Worm (Caenorhabditis elegans) whole organism, L4 larva: ENCODE results near the gene taf-11.3.

Source experiments
- D1046.2 ChIP-seq: fragments of 200-800 bp; sonication (Bioruptor generic); IDR thresholded peaks from 2 replicates; pipeline ENCODE4 v1.3.6; 2022; ENCODE audit warnings: missing genetic modification characterization, missing compliant biosample characterization
- F37D6.2 ChIP-seq: sonication (generic microtip); optimal IDR thresholded peaks from 2 replicates; lab custom pipeline; 2016; ENCODE audit warnings: mild to moderate bottlenecking, missing genetic modification characterization, missing compliant biosample characterization
- T26A8.4 ChIP-seq: fragments of 200-800 bp; sonication (Bioruptor generic); IDR thresholded peaks from 2 replicates; pipeline ENCODE4 v1.3.6; 2022; ENCODE audit warnings: missing genetic modification characterization, missing compliant biosample characterization
- Y48G9A.11 ChIP-seq: fragments of 200-800 bp; sonication (Bioruptor generic); IDR thresholded peaks from 2 replicates; pipeline ENCODE4 v1.3.6; 2022; ENCODE audit warnings: missing genetic modification reagents, missing genetic modification characterization, missing compliant biosample characterization
- aha-1 ChIP-seq: fragments of 150-350 bp; peaks from one replicate; lab custom pipeline; 2014; ENCODE audit warnings: missing biosample characterization, missing genetic modification characterization
- ceh-28 ChIP-seq: fragments of 150-350 bp; optimal IDR thresholded peaks from 2 replicates; lab custom pipeline; 2014; ENCODE audit warnings: missing biosample characterization, missing genetic modification reagents, missing genetic modification characterization
- ceh-44 ChIP-seq: fragments of 200-800 bp; sonication (Bioruptor generic); IDR thresholded peaks from 2 replicates; pipeline ENCODE4 v1.3.6; 2022; ENCODE audit warnings: missing genetic modification reagents, missing genetic modification characterization, missing compliant biosample characterization
- dmd-6 ChIP-seq: fragments of 200-800 bp; sonication (Bioruptor generic); IDR thresholded peaks from 2 replicates; pipeline ENCODE4 v1.3.6; 2022; ENCODE audit warnings: missing genetic modification reagents, missing genetic modification characterization, missing compliant biosample characterization
- dpl-1 ChIP-seq: fragments of 150-350 bp; optimal IDR thresholded peaks from 2 replicates; lab custom pipeline; 2014; ENCODE audit warnings: missing biosample characterization, missing genetic modification reagents, missing genetic modification characterization
- duxl-1 ChIP-seq: sonication (generic microtip); optimal IDR thresholded peaks from 2 replicates; lab custom pipeline; 2016; ENCODE audit warnings: mild to moderate bottlenecking, missing genetic modification characterization, moderate library complexity, missing compliant biosample characterization; ENCODE audit not compliant: poor library complexity
- hif-1 ChIP-seq, 2 experiments: sonication (generic microtip); optimal IDR thresholded peaks; 2 replicates each; lab custom pipeline; 2016 to 2017; ENCODE audit warnings: missing compliant biosample characterization in 2 of 2, missing genetic modification characterization in 2 of 2, missing genetic modification reagents in 2 of 2, missing genotype in 2 of 2, mild to moderate bottlenecking in 1 of 2
- hlh-11 ChIP-seq: fragments of 200-800 bp; sonication (Bioruptor generic); optimal IDR thresholded peaks from 2 replicates; lab custom pipeline; 2018; ENCODE audit warnings: mild to moderate bottlenecking, missing genetic modification characterization, missing compliant biosample characterization
- jun-1 ChIP-seq: fragments of 150-350 bp; optimal IDR thresholded peaks from 2 replicates; lab custom pipeline; 2014; ENCODE audit warnings: missing biosample characterization, missing genetic modification reagents, missing genetic modification characterization
- lir-3 ChIP-seq: sonication (generic microtip); optimal IDR thresholded peaks from 2 replicates; lab custom pipeline; 2016; ENCODE audit warnings: mild to moderate bottlenecking, missing genetic modification characterization, missing compliant biosample characterization
- mep-1 ChIP-seq: fragments of 150-350 bp; sonication (generic microtip); optimal IDR thresholded peaks from 3 replicates; lab custom pipeline; 2014; ENCODE audit warnings: missing biosample characterization, missing genetic modification characterization
- mes-2 ChIP-seq: sonication (generic microtip); optimal IDR thresholded peaks from 2 replicates; lab custom pipeline; 2016; ENCODE audit warnings: missing genotype, mild to moderate bottlenecking, missing genetic modification characterization, missing compliant biosample characterization; ENCODE audit not compliant: poor library complexity, severe bottlenecking
- mxl-3 ChIP-seq: fragments of 200-800 bp; sonication (Bioruptor generic); optimal IDR thresholded peaks from 2 replicates; lab custom pipeline; 2018; ENCODE audit warnings: mild to moderate bottlenecking, missing genetic modification characterization, missing compliant biosample characterization
- nhr-28 ChIP-seq: fragments of 150-350 bp; optimal IDR thresholded peaks from 2 replicates; lab custom pipeline; 2014; ENCODE audit warnings: missing biosample characterization, missing genetic modification characterization
- nhr-42 ChIP-seq: fragments of 200-800 bp; sonication (Bioruptor generic); IDR thresholded peaks from 2 replicates; pipeline ENCODE4 v1.3.6; 2022; ENCODE audit warnings: missing genetic modification characterization, missing compliant biosample characterization
- nhr-77 ChIP-seq: fragments of 150-350 bp; optimal IDR thresholded peaks from 2 replicates; lab custom pipeline; 2014; ENCODE audit warnings: missing biosample characterization, missing genetic modification characterization
- php-3 ChIP-seq: fragments of 200-800 bp; sonication (Bioruptor generic); IDR thresholded peaks from 2 replicates; pipeline ENCODE4 v1.3.6; 2022; ENCODE audit warnings: missing genetic modification reagents, missing genetic modification characterization, missing compliant biosample characterization
- snpc-1.2 ChIP-seq: fragments of 200-800 bp; sonication (Bioruptor generic); IDR thresholded peaks from 2 replicates; pipeline ENCODE4 v1.3.6; 2022; ENCODE audit warnings: missing genetic modification reagents, missing genetic modification characterization, missing compliant biosample characterization
- tra-1 ChIP-seq: fragments of 200-800 bp; sonication (Bioruptor generic); IDR thresholded peaks from 2 replicates; pipeline ENCODE4 v1.3.6; 2022; ENCODE audit warnings: missing genetic modification reagents, missing genetic modification characterization, missing compliant biosample characterization
- unc-130 ChIP-seq: sonication (generic microtip); optimal IDR thresholded peaks from 2 replicates; lab custom pipeline; 2016; ENCODE audit warnings: missing genetic modification reagents, missing genetic modification characterization, missing compliant biosample characterization
- vab-7 ChIP-seq: fragments of 200-800 bp; sonication (Bioruptor generic); IDR thresholded peaks from 2 replicates; pipeline ENCODE4 v1.3.6; 2022; ENCODE audit warnings: missing genetic modification reagents, missing genetic modification characterization, missing compliant biosample characterization

Gene taf-11.3

DNA sequence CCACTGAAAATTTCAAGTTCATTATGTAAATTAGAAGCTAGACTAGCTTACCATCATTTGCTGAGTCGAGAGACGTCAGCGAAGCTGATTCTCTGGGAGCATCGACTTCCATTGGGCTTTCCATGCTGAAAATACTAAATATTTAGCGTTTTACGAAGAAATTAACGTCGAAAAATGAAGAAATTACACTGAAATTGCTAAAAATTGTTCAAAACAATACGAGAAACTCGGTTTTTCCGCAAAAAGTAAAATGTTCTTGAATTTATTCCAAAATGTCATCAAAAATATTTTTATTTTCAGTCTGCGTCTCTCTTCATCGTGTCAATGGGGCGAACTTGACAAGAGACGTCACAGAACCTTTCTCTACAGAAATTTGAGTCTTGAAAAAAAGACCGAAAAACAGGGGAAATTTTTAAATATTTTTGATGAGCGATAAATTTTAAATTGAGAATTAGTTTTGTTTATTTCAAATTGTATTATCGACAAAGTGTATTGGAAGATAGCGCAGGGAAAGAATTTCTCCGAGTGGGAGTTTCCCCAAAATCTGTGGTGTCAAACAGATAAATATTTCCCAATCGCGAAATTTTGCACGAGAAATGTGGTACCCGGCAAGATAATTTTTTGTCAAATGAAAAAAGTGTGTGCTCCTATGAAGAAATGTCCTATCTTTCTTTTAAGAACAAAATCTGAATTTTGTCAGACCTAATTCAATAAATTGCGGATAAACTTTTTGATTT, 44.5 kb downstream of the taf-11.3 start, which contains the start of gene ecps-1 (continued):
- TF ChIP-seq dmd-6 (peak; percentile 79), nhr-28 (tag; lab: Kevin White, UChicago) (peak; percentile 71), dpl-1 (GFP tag; lab: Kevin White, UChicago) (peak; percentile 81), aha-1 (tag; lab: Kevin White, UChicago) (peak; percentile 94), hlh-11 (tag; lab: Kevin White, UChicago) (peak; percentile 70), tra-1 (GFP tag; lab: Robert Waterston, UW) (peak; percentile 90), F37D6.2 (peak; percentile 24), jun-1 (tag; lab: Kevin White, UChicago) (peak; percentile 56), Y48G9A.11 (peak; percentile 78), ceh-44 (peak; percentile 80; the same call in 1 of the 2 replicates), unc-130 (peak; percentile 94), lir-3 (tag; lab: Kevin White, UChicago) (peak; percentile 21), nhr-42 (peak; percentile 78), ceh-28 (tag; lab: Kevin White, UChicago) (no peak), T26A8.4 (peak; percentile 60), nhr-77 (tag; lab: Kevin White, UChicago) (peak; percentile 84), mes-2 (peak; percentile 98), php-3 (GFP tag; lab: Robert Waterston, UW) (0 out of 2 replicates have a peak, but pooled peaks have one; percentile 32), mxl-3 (GFP tag; lab: Kevin White, UChicago) (peak; percentile 74), vab-7 (peak; percentile 82), mep-1 (tag; lab: Kevin White, UChicago) (peak; percentile 94), snpc-1.2 (GFP tag; lab: Robert Waterston, UW) (0 out of 2 replicates have a peak, but pooled peaks have one; percentile 38), D1046.2 (GFP tag; lab: Robert Waterston, UW) (no peak), hif-1 (tag; optimal IDR thresholded peaks at IDR 0.05; lab: Kevin White, UChicago) (peak in 1 of 2 experiments; percentile 92), duxl-1 (tag; lab: Kevin White, UChicago) (peak; percentile 80)
